Fruit fly (Drosophila melanogaster): ENCODE results near the gene mus201.

DNA sequence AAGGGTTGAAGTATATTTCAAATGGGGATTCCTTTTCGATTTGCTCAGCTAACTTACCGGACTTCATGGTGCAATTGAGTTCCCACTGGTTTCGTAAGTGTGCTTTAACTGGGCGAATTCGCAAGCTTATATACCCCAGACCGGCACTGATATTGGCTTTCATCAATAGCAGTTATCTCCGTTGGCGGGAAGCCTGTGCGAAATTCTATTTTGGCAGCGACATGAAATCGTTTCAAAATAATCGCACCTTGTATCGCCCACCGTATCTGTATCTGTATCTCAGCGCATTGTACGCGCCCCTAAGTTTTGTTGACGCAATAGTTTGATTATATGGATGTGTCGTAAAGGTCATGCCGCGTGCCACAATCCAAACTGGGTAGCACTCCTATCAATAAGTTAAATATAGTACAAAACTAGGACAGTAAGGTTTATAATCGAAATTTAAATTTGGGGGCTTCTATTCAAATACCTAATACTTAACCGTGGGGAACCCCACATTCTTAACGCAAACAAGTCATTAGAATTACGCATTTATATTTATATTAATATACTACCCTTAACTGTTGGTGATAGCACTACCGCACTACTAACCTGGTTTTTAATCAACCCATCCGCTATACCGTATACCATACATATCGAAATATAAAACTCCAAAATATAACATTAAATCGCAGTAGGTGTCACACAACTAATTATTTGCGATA is 41.8 kb upstream of the mus201 start, which contains the start of the genes Peritrophin-15a and CG13385:
- TF ChIP-seq Myc (optimal IDR thresholded peaks at IDR 0.05) (no peak), Rel (GFP tag; optimal IDR thresholded peaks at IDR 0.05) (no peak), Rel (tag; optimal IDR thresholded peaks at IDR 0.05) (no peak), Hr83 (GFP tag; optimal IDR thresholded peaks at IDR 0.05; ENCODE audit: poor library complexity, severe bottlenecking) (no peak), tai (GFP tag; optimal IDR thresholded peaks at IDR 0.05) (no peak), CG9705 (GFP tag; optimal IDR thresholded peaks at IDR 0.05) (no peak), lola (GFP tag; optimal IDR thresholded peaks at IDR 0.05) (no peak), Dfd (GFP tag; optimal IDR thresholded peaks at IDR 0.05) (no peak), h (GFP tag; optimal IDR thresholded peaks at IDR 0.05) (no peak), psq (GFP tag; optimal IDR thresholded peaks at IDR 0.05) (no peak), Mio (GFP tag; optimal IDR thresholded peaks at IDR 0.05) (no peak), usp (GFP tag; optimal IDR thresholded peaks at IDR 0.05) (no peak), sage (GFP tag; optimal IDR thresholded peaks at IDR 0.05) (no peak), ey (GFP tag; optimal IDR thresholded peaks at IDR 0.05) (no peak), dsf (GFP tag; optimal IDR thresholded peaks at IDR 0.05; ENCODE audit: borderline replicate concordance) (no peak)
